Fruit fly (Drosophila melanogaster): ENCODE results near the gene GILT3.

DNA sequence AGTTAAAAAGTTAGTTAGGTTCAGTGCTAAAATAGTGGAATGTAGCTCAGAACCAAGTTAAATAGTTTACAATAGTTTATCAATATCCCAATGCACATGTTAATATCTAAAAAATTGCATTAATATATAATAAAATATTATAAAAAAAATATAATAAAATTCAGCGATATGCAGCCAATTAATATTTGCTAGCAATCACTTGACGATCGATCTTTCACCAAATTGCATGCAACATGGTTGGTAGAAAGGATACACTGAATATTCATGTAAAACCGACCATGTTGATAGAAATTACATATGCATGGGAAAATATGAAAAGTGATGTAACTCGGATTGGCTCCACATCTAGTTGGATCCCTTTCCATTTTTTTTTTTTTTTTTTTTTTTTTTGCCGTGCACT is 1.5 kb upstream of the GILT3 start:
- TF ChIP-seq kay (GFP tag; ENCODE audit: borderline replicate concordance), result peak; percentile 9
- no peak for TF ChIP-seq toe (GFP tag; optimal IDR thresholded peaks at IDR 0.05)
- TF ChIP-seq CG7045 (GFP tag; optimal IDR thresholded peaks at IDR 0.05), result no peak
- TF ChIP-seq cic (GFP tag; optimal IDR thresholded peaks at IDR 0.05), result no peak
- TF ChIP-seq CG1620 (GFP tag; optimal IDR thresholded peaks at IDR 0.05), result no peak
- no peak for TF ChIP-seq ovo (GFP tag; optimal IDR thresholded peaks at IDR 0.05)
- no peak for TF ChIP-seq bab1 (GFP tag; optimal IDR thresholded peaks at IDR 0.05)
- TF ChIP-seq CG33017 (tag; optimal IDR thresholded peaks at IDR 0.05), result no peak
- TF ChIP-seq Clk (GFP tag; optimal IDR thresholded peaks at IDR 0.05), result no peak
- no peak for TF ChIP-seq CG7101 (tag; optimal IDR thresholded peaks at IDR 0.05)
- no peak for TF ChIP-seq pad (GFP tag; optimal IDR thresholded peaks at IDR 0.05)
- no peak for TF ChIP-seq CG11617 (GFP tag; optimal IDR thresholded peaks at IDR 0.05)
- TF ChIP-seq Mnt (GFP tag; optimal IDR thresholded peaks at IDR 0.05), result no peak
